Worm (Caenorhabditis elegans) whole organism, late embryonic: Measurements from ENCODE around the gene B0410.1.

Experiments used
- C08G9.2 ChIP-seq: sonication (generic microtip); optimal IDR thresholded peaks from 2 replicates; lab custom pipeline; 2016; ENCODE audit warnings: mild to moderate bottlenecking, missing genetic modification characterization, moderate library complexity, missing compliant biosample characterization
- F13H6.1 ChIP-seq: sonication (generic microtip); optimal IDR thresholded peaks from 2 replicates; lab custom pipeline; 2016; ENCODE audit warnings: missing genetic modification characterization, missing compliant biosample characterization
- K02D7.2 ChIP-seq: sonication (generic microtip); optimal IDR thresholded peaks from 2 replicates; lab custom pipeline; 2017; ENCODE audit warnings: mild to moderate bottlenecking, missing genetic modification characterization, missing compliant biosample characterization
- ama-1 ChIP-seq: fragments of 150-350 bp; optimal IDR thresholded peaks from 2 replicates; lab custom pipeline; 2014
- ceh-31 ChIP-seq: sonication (generic microtip); optimal IDR thresholded peaks from 2 replicates; lab custom pipeline; 2016; ENCODE audit warnings: missing genetic modification characterization, missing compliant biosample characterization
- ceh-48 ChIP-seq: sonication (generic microtip); optimal IDR thresholded peaks from 2 replicates; lab custom pipeline; 2016; ENCODE audit warnings: missing genetic modification characterization, inconsistent platforms, missing compliant biosample characterization
- ceh-6 ChIP-seq: fragments of 200-800 bp; sonication (Bioruptor generic); optimal IDR thresholded peaks from 2 replicates; lab custom pipeline; 2018; ENCODE audit warnings: mild to moderate bottlenecking, missing genetic modification characterization, missing compliant biosample characterization
- ceh-9 ChIP-seq: sonication (generic microtip); optimal IDR thresholded peaks from 2 replicates; lab custom pipeline; 2016; ENCODE audit warnings: mild to moderate bottlenecking, missing genetic modification characterization, inconsistent platforms, missing compliant biosample characterization
- elt-2 ChIP-seq: sonication (generic microtip); optimal IDR thresholded peaks from 2 replicates; lab custom pipeline; 2016; ENCODE audit warnings: missing genetic modification reagents, missing genetic modification characterization, missing compliant biosample characterization
- ets-4 ChIP-seq: sonication (generic microtip); optimal IDR thresholded peaks from 2 replicates; lab custom pipeline; 2016; ENCODE audit warnings: missing genetic modification characterization, missing compliant biosample characterization
- eyg-1 ChIP-seq: sonication (generic microtip); optimal IDR thresholded peaks from 2 replicates; lab custom pipeline; 2016; ENCODE audit warnings: missing genotype, missing genetic modification characterization, missing compliant biosample characterization
- fax-1 ChIP-seq: sonication (generic microtip); optimal IDR thresholded peaks from 2 replicates; lab custom pipeline; 2016; ENCODE audit warnings: missing genotype, missing genetic modification characterization, missing compliant biosample characterization
- fkh-10 ChIP-seq: fragments of 150-350 bp; optimal IDR thresholded peaks from 2 replicates; lab custom pipeline; 2014; ENCODE audit warnings: missing biosample characterization, missing genetic modification reagents, missing genetic modification characterization
- fkh-6 ChIP-seq: sonication (generic microtip); optimal IDR thresholded peaks from 2 replicates; lab custom pipeline; 2016; ENCODE audit warnings: missing genetic modification characterization, missing compliant biosample characterization
- gmeb-2 ChIP-seq: sonication (generic microtip); optimal IDR thresholded peaks from 2 replicates; lab custom pipeline; 2016; ENCODE audit warnings: missing genetic modification characterization, inconsistent platforms, missing compliant biosample characterization
- hlh-15 ChIP-seq: sonication (generic microtip); optimal IDR thresholded peaks from 2 replicates; lab custom pipeline; 2016; ENCODE audit warnings: missing genetic modification characterization, missing compliant biosample characterization
- hlh-30 ChIP-seq: sonication (generic microtip); optimal IDR thresholded peaks from 2 replicates; lab custom pipeline; 2017; ENCODE audit warnings: antibody characterized with exemption, missing genetic modification characterization, missing compliant biosample characterization; ENCODE audit not compliant: insufficient read depth
- hlh-6 ChIP-seq: sonication (generic microtip); optimal IDR thresholded peaks from 2 replicates; lab custom pipeline; 2016; ENCODE audit warnings: missing genotype, missing genetic modification characterization, missing compliant biosample characterization
- hlh-8 ChIP-seq: sonication (generic microtip); optimal IDR thresholded peaks from 2 replicates; lab custom pipeline; 2016; ENCODE audit warnings: missing genotype, missing genetic modification characterization, missing compliant biosample characterization
- nhr-11 ChIP-seq: fragments of 150-350 bp; optimal IDR thresholded peaks from 2 replicates; lab custom pipeline; 2014; ENCODE audit warnings: missing biosample characterization, missing genetic modification characterization
- nhr-232 ChIP-seq: sonication (generic microtip); optimal IDR thresholded peaks from 2 replicates; lab custom pipeline; 2016; ENCODE audit warnings: missing genetic modification characterization, missing compliant biosample characterization
- pha-4 ChIP-seq: fragments of 150-350 bp; optimal IDR thresholded peaks from 2 replicates; lab custom pipeline; 2018; ENCODE audit warnings: missing biosample characterization, missing genetic modification reagents, missing genetic modification characterization
- ref-2 ChIP-seq: sonication (generic microtip); optimal IDR thresholded peaks from 2 replicates; lab custom pipeline; 2016; ENCODE audit warnings: missing genetic modification characterization, missing compliant biosample characterization
- rnt-1 ChIP-seq: sonication (generic microtip); optimal IDR thresholded peaks from 2 replicates; lab custom pipeline; 2016; ENCODE audit warnings: missing genetic modification characterization, missing compliant biosample characterization
- sdc-2 ChIP-seq: sonication (generic microtip); optimal IDR thresholded peaks from 2 replicates; lab custom pipeline; 2016; ENCODE audit warnings: missing genotype, missing genetic modification characterization, missing compliant biosample characterization
- sox-2 ChIP-seq: fragments of 200-800 bp; sonication (Bioruptor generic); IDR thresholded peaks from 2 replicates; pipeline ENCODE4 v1.3.6; 2022; ENCODE audit warnings: missing genetic modification reagents, missing genetic modification characterization, missing compliant biosample characterization
- sox-4 ChIP-seq: sonication (generic microtip); optimal IDR thresholded peaks from 2 replicates; lab custom pipeline; 2017; ENCODE audit warnings: mild to moderate bottlenecking, missing genetic modification characterization, inconsistent platforms, missing compliant biosample characterization
- tbx-7 ChIP-seq: sonication (generic microtip); optimal IDR thresholded peaks from 2 replicates; lab custom pipeline; 2016; ENCODE audit warnings: missing genotype, missing genetic modification characterization, missing compliant biosample characterization
- ttx-3 ChIP-seq: sonication (generic microtip); optimal IDR thresholded peaks from 2 replicates; lab custom pipeline; 2016; ENCODE audit warnings: missing genetic modification reagents, missing genetic modification characterization, missing compliant biosample characterization
- unc-3 ChIP-seq, 2 experiments: fragments of 200-800 bp in 1 of 2; sonication (Bioruptor generic) in 1 of 2; sonication (generic microtip) in 1 of 2; conservative IDR thresholded peaks in 1 of 2; optimal IDR thresholded peaks in 1 of 2; 2 replicates each; pipeline versions ENCODE4 v1.3.6 to Lab custom; 2016 to 2022; ENCODE audit warnings: missing compliant biosample characterization in 2 of 2, missing genetic modification characterization in 2 of 2, missing genetic modification reagents in 1 of 2
- unc-42 ChIP-seq: sonication (generic microtip); optimal IDR thresholded peaks from 2 replicates; lab custom pipeline; 2016; ENCODE audit warnings: missing genotype, missing genetic modification characterization, missing compliant biosample characterization
- zip-5 ChIP-seq: sonication (generic microtip); optimal IDR thresholded peaks from 2 replicates; lab custom pipeline; 2016; ENCODE audit warnings: missing genetic modification characterization, missing compliant biosample characterization
- ztf-16 ChIP-seq: sonication (generic microtip); optimal IDR thresholded peaks from 2 replicates; lab custom pipeline; 2017; ENCODE audit warnings: missing genetic modification characterization, missing compliant biosample characterization

The B0410.1 gene

ce11 chrX:2852388-2852908, 41.9 kb upstream of the B0410.1 start, which contains the start of gene kin-29 (continued):
- TF ChIP-seq tbx-7 (tag; lab: Kevin White, UChicago): no peak
- TF ChIP-seq sox-2 (GFP tag; lab: Robert Waterston, UW): peak; percentile 1; the same call in 1 of the 2 replicates
- TF ChIP-seq hlh-15 (tag; lab: Kevin White, UChicago): no peak
- TF ChIP-seq nhr-11 (tag; lab: Kevin White, UChicago): no peak
- peak; percentile 81 for TF ChIP-seq F13H6.1 (tag; lab: Kevin White, UChicago)
- TF ChIP-seq gmeb-2: no peak
- no peak for TF ChIP-seq ttx-3 (tag; lab: Kevin White, UChicago)
- peak; percentile 86 for TF ChIP-seq ref-2 (tag; lab: Kevin White, UChicago)
- TF ChIP-seq rnt-1 (tag; lab: Kevin White, UChicago): peak; percentile 91
- peak; percentile 36 for TF ChIP-seq elt-2
- TF ChIP-seq ets-4 (tag; lab: Kevin White, UChicago): peak; percentile 61
- TF ChIP-seq ceh-48: peak; percentile 13
- TF ChIP-seq unc-42 (tag; lab: Kevin White, UChicago): peak; percentile 78
- TF ChIP-seq eyg-1: peak; percentile 19
- TF ChIP-seq fax-1 (tag; lab: Kevin White, UChicago): peak; percentile 68
- TF ChIP-seq hlh-6 (tag; lab: Kevin White, UChicago): peak; percentile 78
- TF ChIP-seq unc-3 (GFP tag; conservative IDR thresholded peaks at IDR 0.05; lab: Robert Waterston, UW): no peak
- peak; percentile 53 for TF ChIP-seq unc-3 (tag; optimal IDR thresholded peaks at IDR 0.05; lab: Kevin White, UChicago)
- no peak for TF ChIP-seq ceh-9 (tag; lab: Kevin White, UChicago)
- no peak for TF ChIP-seq ama-1 (lab: Kevin White, UChicago)
- peak; percentile 20 for TF ChIP-seq zip-5 (tag; lab: Kevin White, UChicago)

DNA sequence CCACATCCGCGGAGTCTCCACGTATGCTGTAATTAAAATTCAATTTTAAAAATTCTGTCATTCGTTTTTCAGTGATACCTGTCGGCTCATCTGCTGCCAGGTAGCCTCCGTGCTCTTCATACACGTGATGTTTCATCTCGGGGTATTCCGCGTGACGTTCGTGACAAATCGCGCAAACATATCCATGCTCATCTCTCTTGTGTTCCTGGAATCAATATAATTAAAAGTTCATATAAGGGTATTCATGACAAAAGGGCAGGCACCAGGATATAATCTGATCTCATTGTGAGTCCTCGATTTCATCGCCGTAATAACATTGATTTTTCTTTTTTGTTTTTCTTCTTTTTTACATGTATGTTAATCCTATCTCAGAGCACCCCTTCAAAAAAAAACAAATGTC, 40.4 kb upstream of the B0410.1 start:
- TF ChIP-seq sox-4 (tag; lab: Kevin White, UChicago) (no peak), sox-2 (GFP tag; lab: Robert Waterston, UW) (no peak), nhr-11 (tag; lab: Kevin White, UChicago) (no peak), pha-4 (no peak), ceh-9 (tag; lab: Kevin White, UChicago) (no peak), fkh-10 (GFP tag; lab: Kevin White, UChicago) (no peak), sdc-2 (tag; lab: Kevin White, UChicago) (no peak)

DNA sequence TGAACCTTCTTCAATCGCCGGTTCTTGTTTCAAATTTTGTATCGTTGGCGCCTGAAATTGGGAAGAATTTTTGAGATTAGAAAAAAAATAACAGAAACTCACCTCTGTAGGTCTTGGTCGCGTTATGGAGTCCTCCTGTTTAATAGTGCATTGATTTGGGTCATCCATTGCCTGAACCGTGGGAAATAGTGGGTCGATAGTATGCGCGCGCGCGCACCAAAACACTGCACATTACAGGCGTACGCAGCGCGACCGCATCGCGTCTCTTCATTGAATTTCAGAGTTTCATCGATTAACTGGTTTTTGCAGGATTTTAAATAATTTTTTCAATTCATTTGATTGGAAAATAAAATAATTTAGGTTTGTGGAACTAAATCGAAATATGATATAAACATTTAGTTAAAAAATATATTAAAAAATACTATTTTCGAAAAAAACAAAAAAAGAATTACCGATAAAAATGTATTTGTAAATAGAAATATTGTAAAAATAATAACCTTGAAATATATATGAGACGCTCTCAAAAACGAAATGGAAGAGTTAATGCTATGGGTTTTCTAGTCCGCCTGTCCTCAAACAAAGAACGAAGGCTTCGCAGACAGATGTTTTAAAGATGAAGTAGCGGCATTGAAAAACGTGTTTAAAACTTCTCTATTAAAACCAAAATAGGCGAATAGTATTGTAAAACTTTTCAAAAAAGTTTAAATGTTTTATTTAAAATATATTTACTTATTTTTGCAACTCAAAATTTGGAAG, 37.1 kb upstream of the B0410.1 start, which contains the start of gene tra-4:
TSS of gene tra-4 (minus strand) at position 534 of the 756 bp plus-strand sequence.
- TF ChIP-seq C08G9.2 (tag; lab: Kevin White, UChicago) (no peak), ceh-31 (peak; percentile 17)

DNA sequence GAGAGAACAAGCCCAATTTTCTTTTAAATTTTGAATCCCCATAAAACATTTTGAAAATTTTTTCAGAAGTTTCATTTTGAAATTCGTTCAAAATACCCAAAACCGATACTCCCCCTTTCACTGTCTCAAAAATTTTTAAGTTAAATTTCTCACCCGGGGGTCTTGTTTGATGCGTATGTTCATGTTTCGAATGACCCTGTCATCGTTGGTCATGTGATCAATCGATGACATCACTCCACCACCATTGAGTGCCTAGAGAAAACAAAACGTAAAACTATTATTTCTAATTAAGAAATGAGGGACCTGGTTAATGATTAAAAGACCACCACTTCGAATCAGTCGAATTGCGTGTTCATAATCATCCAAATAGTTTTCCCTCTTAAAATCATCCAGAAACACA, 36.0 kb upstream of the B0410.1 start:
- TF ChIP-seq hlh-30 (tag; lab: Kevin White, UChicago) (peak; percentile 30), ztf-16 (tag; lab: Kevin White, UChicago) (no peak)

DNA sequence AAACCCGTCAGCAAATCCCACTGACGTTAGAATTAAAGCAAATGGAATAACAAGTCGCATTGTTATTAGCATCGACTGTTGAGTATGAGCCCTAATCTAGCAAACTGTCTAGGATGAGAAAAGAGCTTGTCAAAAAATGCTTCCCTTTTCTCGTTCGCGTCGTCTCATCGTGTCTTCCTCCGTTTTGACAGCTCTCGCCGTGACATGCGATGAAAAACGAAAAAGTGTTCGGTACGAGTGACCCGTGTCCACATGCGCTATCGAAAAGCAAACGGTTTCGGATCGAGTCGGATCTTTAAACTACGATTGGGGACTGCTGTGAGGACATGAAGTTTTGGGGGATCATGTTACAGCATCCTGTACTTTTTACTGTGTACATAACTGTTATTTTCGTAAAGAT, 32.0 kb upstream of the B0410.1 start, which contains the start of gene comt-1:
TSS of gene comt-1 (minus strand) at position 101 of the 400 bp plus-strand sequence.
- TF ChIP-seq fkh-6 (tag; lab: Kevin White, UChicago) (no peak), hlh-8 (tag; lab: Kevin White, UChicago) (no peak), nhr-232 (tag; lab: Kevin White, UChicago) (no peak), ceh-31 (no peak), fax-1 (tag; lab: Kevin White, UChicago) (no peak), ceh-6 (GFP tag; lab: Kevin White, UChicago) (no peak), ets-4 (tag; lab: Kevin White, UChicago) (no peak), K02D7.2 (tag; lab: Kevin White, UChicago) (no peak), unc-3 (GFP tag; conservative IDR thresholded peaks at IDR 0.05; lab: Robert Waterston, UW) (no peak), unc-3 (tag; optimal IDR thresholded peaks at IDR 0.05; lab: Kevin White, UChicago) (no peak)
